Worm (Caenorhabditis elegans): ENCODE results near the gene F26H11.4.

The F26H11.4 gene

ce11 chrII:14451934-14452333, 43.5 kb downstream of the F26H11.4 start:
- TF ChIP-seq ceh-16 (tag; optimal IDR thresholded peaks at IDR 0.05) (no peak), egl-27 (tag; optimal IDR thresholded peaks at IDR 0.05) (no peak), elt-1 (tag; optimal IDR thresholded peaks at IDR 0.05) (no peak), lin-39 (tag; optimal IDR thresholded peaks at IDR 0.05) (no peak), nhr-77 (tag; optimal IDR thresholded peaks at IDR 0.05) (no peak), nhr-25 (tag; optimal IDR thresholded peaks at IDR 0.05) (no peak), snpc-4 (tag; optimal IDR thresholded peaks at IDR 0.05) (no peak), aly-2 (tag; optimal IDR thresholded peaks at IDR 0.05) (no peak), elt-3 (tag; optimal IDR thresholded peaks at IDR 0.05) (no peak), R02D3.7 (tag; optimal IDR thresholded peaks at IDR 0.05) (no peak), dmd-4 (tag; optimal IDR thresholded peaks at IDR 0.05) (no peak), mdl-1 (tag; optimal IDR thresholded peaks at IDR 0.05) (no peak), nhr-11 (tag; optimal IDR thresholded peaks at IDR 0.05) (no peak), unc-39 (tag; optimal IDR thresholded peaks at IDR 0.05) (no peak), unc-62 (GFP tag; optimal IDR thresholded peaks at IDR 0.05) (no peak), mbf-1 (tag; optimal IDR thresholded peaks at IDR 0.05) (no peak), ceh-82 (tag; optimal IDR thresholded peaks at IDR 0.05) (no peak)

- TF ChIP-seq elt-1 (tag; optimal IDR thresholded peaks at IDR 0.05) = no peak
- no peak for TF ChIP-seq mab-5 (tag; optimal IDR thresholded peaks at IDR 0.05)
- no peak for TF ChIP-seq ceh-16 (tag; optimal IDR thresholded peaks at IDR 0.05)
- no peak for TF ChIP-seq nhr-25 (tag; optimal IDR thresholded peaks at IDR 0.05)
- no peak for TF ChIP-seq nhr-21 (tag; optimal IDR thresholded peaks at IDR 0.05)
- no peak for TF ChIP-seq C34F6.9 (tag; optimal IDR thresholded peaks at IDR 0.05)
- no peak for TF ChIP-seq egl-27 (tag; optimal IDR thresholded peaks at IDR 0.05)
- no peak for TF ChIP-seq ZK546.5 (tag; optimal IDR thresholded peaks at IDR 0.05)
- no peak for TF ChIP-seq zag-1 (tag; optimal IDR thresholded peaks at IDR 0.05)
- TF ChIP-seq ceh-82 (tag; optimal IDR thresholded peaks at IDR 0.05) = no peak
- TF ChIP-seq ama-1 (optimal IDR thresholded peaks at IDR 0.05) = no peak
- no peak for TF ChIP-seq nhr-11 (tag; optimal IDR thresholded peaks at IDR 0.05)
- TF ChIP-seq ztf-1 (GFP tag; conservative IDR thresholded peaks at IDR 0.05) = no peak
Measured at ce11 chrII:14455332-14455731, 46.9 kb downstream of the F26H11.4 start, which contains the start of gene dmsr-6. TSS of gene dmsr-6 (plus strand) at chrII:14455632.
